Fruit fly (Drosophila melanogaster): ENCODE measurements around the gene CG5989.

Gene CG5989

DNA sequence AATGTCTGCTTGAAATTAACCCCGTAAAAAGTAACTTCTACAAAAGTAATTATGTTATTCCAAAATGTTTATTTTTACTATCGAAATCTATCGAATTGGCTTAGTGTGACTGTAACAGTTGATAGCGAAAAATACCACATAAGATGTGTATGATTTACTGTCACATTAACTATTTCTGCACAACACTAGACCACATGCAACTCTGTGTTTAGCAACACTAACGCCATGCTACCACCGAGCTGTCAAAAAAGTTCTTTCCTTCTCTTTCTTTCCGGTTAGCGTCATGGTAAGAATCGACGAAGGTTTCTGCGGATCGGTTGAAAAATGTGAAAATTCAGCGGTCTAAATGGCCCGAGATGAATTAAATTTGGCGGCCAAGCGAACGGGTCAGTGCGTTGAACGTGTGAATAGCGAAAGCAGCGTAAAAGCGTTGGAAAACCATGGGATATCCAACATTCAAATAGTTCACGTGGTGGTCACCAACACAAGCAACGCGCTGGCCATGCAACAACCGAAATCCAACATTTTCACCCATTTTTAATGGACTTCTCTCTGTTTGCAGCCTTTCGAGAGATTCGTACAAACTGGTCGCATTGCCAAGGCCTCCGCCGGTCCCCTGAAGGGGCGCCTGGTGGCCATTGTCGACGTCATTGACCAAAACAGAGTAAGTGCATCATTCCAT is 3.1 kb downstream of the CG5989 start, which contains the start of the genes Nelf-E and RpL14 (continued):
- peak; percentile 91 for TF ChIP-seq kni (GFP tag; optimal IDR thresholded peaks at IDR 0.05)
- peak; percentile 51; the same call in 2 of the 3 replicates for TF ChIP-seq CG11560 (tag; IDR thresholded peaks at IDR 0.05)
- TF ChIP-seq Spps (tag; optimal IDR thresholded peaks at IDR 0.05), result peak; percentile 81
- TF ChIP-seq CG43689 (GFP tag; IDR thresholded peaks at IDR 0.05), result peak; percentile 87
- TF ChIP-seq Sox102F (GFP tag; optimal IDR thresholded peaks at IDR 0.05), result peak; percentile 80
- TF ChIP-seq wek (GFP tag; optimal IDR thresholded peaks at IDR 0.05), result peak; percentile 93
- TF ChIP-seq Doc2 (GFP tag; IDR thresholded peaks at IDR 0.05), result peak; percentile 54; the same call in 1 of the 2 replicates

dm6 chr3L:8584086-8584485 is 19.9 kb downstream of the CG5989 start:
- TF ChIP-seq vfl (GFP tag; optimal IDR thresholded peaks at IDR 0.05) (no peak), Dek (tag; optimal IDR thresholded peaks at IDR 0.05) (peak; percentile 34), CG31441 (GFP tag; IDR thresholded peaks at IDR 0.05) (no peak), CG12071 (GFP tag; optimal IDR thresholded peaks at IDR 0.05) (peak; percentile 75), CG18599 (GFP tag; optimal IDR thresholded peaks at IDR 0.05) (peak; percentile 74), sima (GFP tag; optimal IDR thresholded peaks at IDR 0.05) (no peak), Usf (GFP tag; optimal IDR thresholded peaks at IDR 0.05) (no peak), Pdp1 (GFP tag; optimal IDR thresholded peaks at IDR 0.05) (peak in 1 of 2 experiments; percentile 12), CG2712 (tag; optimal IDR thresholded peaks at IDR 0.05) (no peak), CG14050 (GFP tag; IDR thresholded peaks at IDR 0.05) (no peak), CG32772 (GFP tag; IDR thresholded peaks at IDR 0.05) (no peak), lab (GFP tag; optimal IDR thresholded peaks at IDR 0.05) (peak; percentile 82), CG3995 (GFP tag; optimal IDR thresholded peaks at IDR 0.05) (no peak), CG15514 (GFP tag; optimal IDR thresholded peaks at IDR 0.05) (peak; percentile 68), CG3847 (GFP tag; IDR thresholded peaks at IDR 0.05) (no peak), Sin3A (optimal IDR thresholded peaks at IDR 0.05) (no peak), Dbx (GFP tag; IDR thresholded peaks at IDR 0.05) (peak; percentile 52; the same call in 1 of the 3 replicates), Dref (GFP tag; IDR thresholded peaks at IDR 0.05) (no peak), CG9437 (GFP tag; optimal IDR thresholded peaks at IDR 0.05) (no peak), CG13424 (tag; optimal IDR thresholded peaks at IDR 0.05) (no peak), HHEX (GFP tag; optimal IDR thresholded peaks at IDR 0.05) (peak; percentile 66), Mad (GFP tag; optimal IDR thresholded peaks at IDR 0.05) (no peak), CG3281 (GFP tag; optimal IDR thresholded peaks at IDR 0.05) (peak; percentile 59), Sox100B (GFP tag; optimal IDR thresholded peaks at IDR 0.05) (no peak), CG18011 (GFP tag; optimal IDR thresholded peaks at IDR 0.05) (no peak), tup (GFP tag; optimal IDR thresholded peaks at IDR 0.05) (peak; percentile 24), CG34224 (GFP tag; IDR thresholded peaks at IDR 0.05; ENCODE audit: partially characterized antibody) (no peak), Sox102F (GFP tag; optimal IDR thresholded peaks at IDR 0.05) (peak; percentile 22), D (optimal IDR thresholded peaks at IDR 0.05) (no peak), D (GFP tag; optimal IDR thresholded peaks at IDR 0.05) (peak; percentile 27), wdn (GFP tag; IDR thresholded peaks at IDR 0.05) (peak; percentile 25; the same call in 1 of the 2 replicates), nom (GFP tag; optimal IDR thresholded peaks at IDR 0.05) (no peak), CG12659 (GFP tag; optimal IDR thresholded peaks at IDR 0.05) (peak; percentile 2), ems (GFP tag; optimal IDR thresholded peaks at IDR 0.05) (no peak), CrebB (tag; optimal IDR thresholded peaks at IDR 0.05) (peak; percentile 0), CG7556 (GFP tag; optimal IDR thresholded peaks at IDR 0.05) (no peak), CG18764 (GFP tag; optimal IDR thresholded peaks at IDR 0.05) (peak; percentile 26), yki (optimal IDR thresholded peaks at IDR 0.05) (no peak), CG14965 (GFP tag; optimal IDR thresholded peaks at IDR 0.05; ENCODE audit: borderline replicate concordance) (peak; percentile 24), trh (GFP tag; optimal IDR thresholded peaks at IDR 0.05) (no peak), zen (tag; optimal IDR thresholded peaks at IDR 0.05) (no peak), eyg (GFP tag; optimal IDR thresholded peaks at IDR 0.05) (peak; percentile 14)
